Fruit fly (Drosophila melanogaster) whole organism, embryonic: ENCODE results near the gene CG10492.

Experiments
- Antp ChIP-seq: fragments of 200-800 bp; sonication (Bioruptor generic); optimal IDR thresholded peaks from 3 replicates; lab custom pipeline; 2016; ENCODE audit warnings: missing biosample characterization, missing genetic modification characterization
- Atf-2 ChIP-seq: fragments of 200-800 bp; sonication (Bioruptor generic); optimal IDR thresholded peaks from 2 replicates; lab custom pipeline; 2016; ENCODE audit warnings: missing biosample characterization, missing genetic modification characterization
- Awh ChIP-seq: fragments of 200-800 bp; sonication (Bioruptor generic); IDR thresholded peaks from 2 replicates; pipeline ENCODE4, ENCODE4 v1.3.6; 2022; ENCODE audit warnings: missing biosample characterization, missing genetic modification characterization
- CG10654 ChIP-seq: fragments of 200-800 bp; sonication (Bioruptor generic); optimal IDR thresholded peaks from 2 replicates; lab custom pipeline; 2016; ENCODE audit warnings: missing biosample characterization, missing genetic modification characterization
- CG11093 ChIP-seq: fragments of 200-800 bp; sonication (Bioruptor generic); IDR thresholded peaks from 3 replicates; pipeline ENCODE4 v1.3.6; 2022; ENCODE audit warnings: missing biosample characterization, missing genetic modification characterization
- CG11398 ChIP-seq: fragments of 200-800 bp; sonication (Bioruptor generic); optimal IDR thresholded peaks from 2 replicates; lab custom pipeline; 2016; ENCODE audit warnings: missing biosample characterization, missing genetic modification characterization
- CG11560 ChIP-seq: fragments of 200-800 bp; sonication (Bioruptor generic); IDR thresholded peaks from 3 replicates; pipeline ENCODE4 v1.3.6; 2022; ENCODE audit warnings: missing biosample characterization, missing genetic modification characterization
- CG12236 ChIP-seq: fragments of 200-800 bp; sonication (Bioruptor generic); optimal IDR thresholded peaks from 2 replicates; lab custom pipeline; 2016; ENCODE audit warnings: missing biosample characterization, missing genetic modification characterization
- CG12391 ChIP-seq: fragments of 200-800 bp; sonication (Bioruptor generic); optimal IDR thresholded peaks from 3 replicates; lab custom pipeline; 2018; ENCODE audit warnings: missing biosample characterization, mild to moderate bottlenecking, missing genetic modification characterization, moderate library complexity
- CG14667 ChIP-seq: fragments of 200-800 bp; sonication (Bioruptor generic); IDR thresholded peaks from 2 replicates; pipeline ENCODE4 v1.3.6; 2022; ENCODE audit warnings: missing biosample characterization, missing genetic modification characterization
- CG15269 ChIP-seq: fragments of 200-800 bp; sonication (Bioruptor generic); optimal IDR thresholded peaks from 2 replicates; lab custom pipeline; 2018; ENCODE audit warnings: missing biosample characterization, mild to moderate bottlenecking, missing genetic modification characterization, moderate library complexity
- CG15514 ChIP-seq: fragments of 200-800 bp; sonication (Bioruptor generic); optimal IDR thresholded peaks from 3 replicates; lab custom pipeline; 2017; ENCODE audit warnings: missing biosample characterization, missing genetic modification characterization, mild to moderate bottlenecking, moderate library complexity, missing genetic modification reagents
- CG15601 ChIP-seq: fragments of 200-800 bp; sonication (Bioruptor generic); optimal IDR thresholded peaks from 3 replicates; lab custom pipeline; 2019; ENCODE audit warnings: missing biosample characterization, mild to moderate bottlenecking, missing genetic modification characterization, moderate library complexity
- CG32532 ChIP-seq: fragments of 200-800 bp; sonication (Bioruptor generic); IDR thresholded peaks from 2 replicates; pipeline ENCODE4 v1.3.6; 2022; ENCODE audit warnings: missing biosample characterization, missing genetic modification characterization
- CG33213 ChIP-seq: fragments of 200-800 bp; sonication (Bioruptor generic); optimal IDR thresholded peaks from 3 replicates; lab custom pipeline; 2016; ENCODE audit warnings: missing biosample characterization, missing genetic modification characterization
- CG3407 ChIP-seq: fragments of 200-800 bp; sonication (Bioruptor generic); optimal IDR thresholded peaks from 2 replicates; lab custom pipeline; 2018; ENCODE audit warnings: missing biosample characterization, mild to moderate bottlenecking, missing genetic modification characterization
- CG4404 ChIP-seq: fragments of 200-800 bp; sonication (Bioruptor generic); IDR thresholded peaks from 2 replicates; pipeline ENCODE4 v1.3.6; 2022; ENCODE audit warnings: missing biosample characterization, missing genetic modification characterization
- CG4424 ChIP-seq: fragments of 200-800 bp; sonication (Bioruptor generic); optimal IDR thresholded peaks from 3 replicates; lab custom pipeline; 2016; ENCODE audit warnings: missing biosample characterization, missing genetic modification characterization
- CG6813 ChIP-seq: fragments of 200-800 bp; sonication (Bioruptor generic); optimal IDR thresholded peaks from 2 replicates; lab custom pipeline; 2017; ENCODE audit warnings: missing biosample characterization, missing genetic modification characterization, mild to moderate bottlenecking, moderate library complexity, missing genetic modification reagents
- CG7357 ChIP-seq: fragments of 200-800 bp; sonication (Bioruptor generic); IDR thresholded peaks from 3 replicates; pipeline ENCODE4 v1.3.6; 2022; ENCODE audit warnings: missing biosample characterization, missing genetic modification characterization
- CG7839 ChIP-seq: fragments of 200-800 bp; sonication (Bioruptor generic); optimal IDR thresholded peaks from 3 replicates; lab custom pipeline; 2018; ENCODE audit warnings: missing biosample characterization, mild to moderate bottlenecking, missing genetic modification characterization, moderate library complexity
- Chrac-16 ChIP-seq: fragments of 200-800 bp; sonication (Bioruptor generic); optimal IDR thresholded peaks from 3 replicates; lab custom pipeline; 2016; ENCODE audit warnings: missing biosample characterization, missing genetic modification characterization
- CrebB ChIP-seq: fragments of 200-800 bp; sonication (Bioruptor generic); optimal IDR thresholded peaks from 3 replicates; lab custom pipeline; 2018; ENCODE audit warnings: missing biosample characterization, mild to moderate bottlenecking, missing genetic modification characterization
- D19A ChIP-seq: fragments of 200-800 bp; optimal IDR thresholded peaks from 3 replicates; lab custom pipeline; 2019; ENCODE audit warnings: missing biosample characterization, mild to moderate bottlenecking, missing genetic modification characterization, moderate library complexity
- Dad ChIP-seq: fragments of 200-800 bp; sonication (Bioruptor generic); optimal IDR thresholded peaks from 3 replicates; lab custom pipeline; 2016; ENCODE audit warnings: missing biosample characterization, missing genetic modification characterization
- Dfd ChIP-seq, 2 experiments: fragments of >200 bp; optimal IDR thresholded peaks; 2 replicates each; lab custom pipeline; 2017; ENCODE audit warnings: missing biosample characterization in 2 of 2, missing genetic modification characterization in 2 of 2
- Drgx ChIP-seq: fragments of 200-800 bp; sonication (Bioruptor generic); IDR thresholded peaks from 2 replicates; pipeline ENCODE4 v1.3.6; 2022; ENCODE audit warnings: missing biosample characterization, missing genetic modification characterization
- Elba2 ChIP-seq: fragments of 200-800 bp; sonication (Bioruptor generic); optimal IDR thresholded peaks from 3 replicates; lab custom pipeline; 2016; ENCODE audit warnings: missing biosample characterization, missing genetic modification characterization
- Gug ChIP-seq: fragments of 200-800 bp; sonication (Bioruptor generic); IDR thresholded peaks from 4 replicates; pipeline ENCODE4 v1.3.6; 2022; ENCODE audit warnings: missing biosample characterization, missing genetic modification characterization
- HLH4C ChIP-seq: fragments of 200-800 bp; sonication (Bioruptor generic); IDR thresholded peaks from 3 replicates; pipeline ENCODE4 v1.3.6; 2022; ENCODE audit warnings: missing biosample characterization, missing genetic modification characterization; ENCODE audit not compliant: partially characterized antibody
- Oaz ChIP-seq: fragments of 200-800 bp; sonication (Bioruptor generic); IDR thresholded peaks from 2 replicates; pipeline ENCODE4 v1.3.6; 2022; ENCODE audit warnings: missing biosample characterization, missing genetic modification characterization
- Ssrp ChIP-seq: fragments of 200-800 bp; sonication (Bioruptor generic); optimal IDR thresholded peaks from 2 replicates; lab custom pipeline; 2018; ENCODE audit warnings: missing biosample characterization, mild to moderate bottlenecking, missing genetic modification characterization, moderate library complexity
- Xbp1 ChIP-seq: fragments of 200-800 bp; sonication (Bioruptor generic); optimal IDR thresholded peaks from 3 replicates; lab custom pipeline; 2016; ENCODE audit warnings: missing biosample characterization, mild to moderate bottlenecking, missing genetic modification characterization
- bsh ChIP-seq, 2 experiments: fragments of 200-800 bp; sonication (Bioruptor generic); optimal IDR thresholded peaks; 2 replicates each; lab custom pipeline; 2017 to 2018; ENCODE audit warnings: mild to moderate bottlenecking in 2 of 2, missing biosample characterization in 2 of 2, missing genetic modification characterization in 2 of 2, moderate library complexity in 1 of 2
- cg ChIP-seq: fragments of 200-800 bp; sonication (Bioruptor generic); optimal IDR thresholded peaks from 3 replicates; lab custom pipeline; 2019; ENCODE audit warnings: missing biosample characterization, mild to moderate bottlenecking, missing genetic modification characterization, moderate library complexity
- dan ChIP-seq: fragments of 200-800 bp; sonication (Bioruptor generic); IDR thresholded peaks from 2 replicates; pipeline ENCODE4 v1.3.6; 2022; ENCODE audit warnings: missing biosample characterization, missing genetic modification characterization
- fd102C ChIP-seq: fragments of 200-800 bp; sonication (Bioruptor generic); optimal IDR thresholded peaks from 2 replicates; lab custom pipeline; 2018; ENCODE audit warnings: missing biosample characterization, mild to moderate bottlenecking, missing genetic modification characterization, moderate library complexity
- fd3F ChIP-seq: fragments of 200-800 bp; sonication (Bioruptor generic); optimal IDR thresholded peaks from 2 replicates; lab custom pipeline; 2018; ENCODE audit warnings: missing biosample characterization, mild to moderate bottlenecking, missing genetic modification characterization, moderate library complexity
- gce ChIP-seq: fragments of 200-800 bp; sonication (Bioruptor generic); IDR thresholded peaks from 3 replicates; pipeline ENCODE4 v1.3.6; 2022; ENCODE audit warnings: missing biosample characterization, missing genetic modification characterization
- hkb ChIP-seq, 2 experiments: fragments of 200-800 bp in 1 of 2; fragments of >200 bp in 1 of 2; sonication (Bioruptor generic) in 1 of 2; IDR thresholded peaks in 1 of 2; optimal IDR thresholded peaks in 1 of 2; 2 replicates each; pipeline versions ENCODE4 v1.3.6 to Lab custom; 2017 to 2022; ENCODE audit warnings: missing biosample characterization in 1 of 2, missing genetic modification characterization in 1 of 2
- ind ChIP-seq: fragments of 200-800 bp; sonication (Bioruptor generic); optimal IDR thresholded peaks from 3 replicates; lab custom pipeline; 2016; ENCODE audit warnings: missing biosample characterization, missing genetic modification characterization
- jing ChIP-seq: fragments of 200-800 bp; sonication (Bioruptor generic); optimal IDR thresholded peaks from 2 replicates; lab custom pipeline; 2018; ENCODE audit warnings: missing biosample characterization, mild to moderate bottlenecking, missing genetic modification characterization
- mam ChIP-seq: fragments of 200-800 bp; sonication (Bioruptor generic); optimal IDR thresholded peaks from 3 replicates; lab custom pipeline; 2016; ENCODE audit warnings: missing biosample characterization, missing genetic modification characterization
- mld ChIP-seq: fragments of 200-800 bp; sonication (Bioruptor generic); IDR thresholded peaks from 3 replicates; pipeline ENCODE4 v1.3.6; 2022; ENCODE audit warnings: missing biosample characterization, missing genetic modification characterization; ENCODE audit not compliant: partially characterized antibody
- ro ChIP-seq: fragments of 200-800 bp; sonication (Bioruptor generic); IDR thresholded peaks from 2 replicates; pipeline ENCODE4 v1.3.6; 2022; ENCODE audit warnings: missing biosample characterization, missing genetic modification characterization
- sens-2 ChIP-seq: fragments of 200-800 bp; sonication (Bioruptor generic); IDR thresholded peaks from 2 replicates; pipeline ENCODE4 v1.3.6; 2022; ENCODE audit warnings: missing biosample characterization, missing genetic modification characterization
- sqz ChIP-seq: fragments of 200-800 bp; sonication (Bioruptor generic); optimal IDR thresholded peaks from 3 replicates; lab custom pipeline; 2018; ENCODE audit warnings: missing biosample characterization, mild to moderate bottlenecking, missing genetic modification characterization
- tup ChIP-seq: fragments of 200-800 bp; sonication (Bioruptor generic); optimal IDR thresholded peaks from 2 replicates; lab custom pipeline; 2016; ENCODE audit warnings: missing biosample characterization, mild to moderate bottlenecking, missing genetic modification characterization, moderate library complexity
- wor ChIP-seq: fragments of 200-800 bp; sonication (Bioruptor generic); IDR thresholded peaks from 2 replicates; pipeline ENCODE4 v1.3.6; 2022; ENCODE audit warnings: missing biosample characterization, missing genetic modification characterization
- zf30C ChIP-seq: fragments of 200-800 bp; sonication (Bioruptor generic); optimal IDR thresholded peaks from 3 replicates; lab custom pipeline; 2018; ENCODE audit warnings: missing biosample characterization, mild to moderate bottlenecking, missing genetic modification characterization

Gene CG10492

dm6 chr2L:19045111-19045560 lies 8.7 kb upstream of the CG10492 start, which contains the start of the genes Ttc19 and Acn (continued):
- TF ChIP-seq cg (GFP tag; lab: Kevin White, UChicago) (no peak), Ssrp (peak; percentile 78), sens-2 (GFP tag; lab: Robert Waterston, UW) (peak; percentile 59), Atf-2 (GFP tag; lab: Kevin White, UChicago) (peak; percentile 80), Antp (peak; percentile 88), CG15514 (GFP tag; lab: Kevin White, UChicago) (peak; percentile 79), CG11093 (GFP tag; lab: Robert Waterston, UW) (peak; percentile 68), CG7357 (peak; percentile 49; the same call in 1 of the 3 replicates), jing (GFP tag; lab: Kevin White, UChicago) (no peak), CG7839 (tag; lab: Kevin White, UChicago) (peak; percentile 78), mld (GFP tag; lab: Robert Waterston, UW) (peak; percentile 93), Chrac-16 (GFP tag; lab: Kevin White, UChicago) (peak; percentile 82), Dad (peak; percentile 92), CG15601 (tag; lab: Kevin White, UChicago) (peak; percentile 77), Xbp1 (GFP tag; lab: Kevin White, UChicago) (peak; percentile 90), CrebB (tag; lab: Kevin White, UChicago) (peak; percentile 54), CG12391 (tag; lab: Kevin White, UChicago) (peak; percentile 94), Elba2 (GFP tag; lab: Kevin White, UChicago) (peak; percentile 50), CG10654 (GFP tag; lab: Kevin White, UChicago) (peak; percentile 61), mam (GFP tag; lab: Kevin White, UChicago) (peak; percentile 93), fd3F (GFP tag; lab: Kevin White, UChicago) (peak; percentile 72), dan (GFP tag; lab: Robert Waterston, UW) (no peak), fd102C (no peak), tup (peak; percentile 71), D19A (tag; lab: Kevin White, UChicago) (no peak), HLH4C (GFP tag; lab: Robert Waterston, UW) (peak; percentile 92), CG4404 (peak; percentile 71), CG15269 (tag; lab: Kevin White, UChicago) (peak; percentile 77), CG14667 (GFP tag; lab: Robert Waterston, UW) (peak; percentile 77), CG32532 (GFP tag; lab: Robert Waterston, UW) (peak; percentile 87), CG11560 (tag; lab: Robert Waterston, UW) (peak; percentile 52; the same call in 2 of the 3 replicates), sqz (no peak), ro (GFP tag; lab: Robert Waterston, UW) (peak; percentile 8; the same call in 1 of the 2 replicates), wor (peak; percentile 65), Oaz (GFP tag; lab: Robert Waterston, UW) (peak; percentile 72), Gug (GFP tag; lab: Robert Waterston, UW) (peak; percentile 83; the same call in 3 of the 4 replicates), CG4424 (GFP tag; lab: Kevin White, UChicago) (peak; percentile 87), Drgx (GFP tag; lab: Robert Waterston, UW) (peak; percentile 56), gce (GFP tag; lab: Robert Waterston, UW) (0 out of 3 replicates have a peak, but pooled peaks have one; percentile 33), CG12236 (GFP tag; lab: Kevin White, UChicago) (peak; percentile 86), zf30C (GFP tag; lab: Kevin White, UChicago) (no peak), CG11398 (GFP tag; lab: Kevin White, UChicago) (peak; percentile 81), CG33213 (GFP tag; lab: Kevin White, UChicago) (peak; percentile 88), CG6813 (GFP tag; lab: Kevin White, UChicago) (peak; percentile 23), Dfd (GFP tag; optimal IDR thresholded peaks at IDR 0.05; lab: Kevin White, UChicago) (no peak), hkb (optimal IDR thresholded peaks at IDR 0.05; lab: Kevin White, UChicago) (no peak), hkb (GFP tag; IDR thresholded peaks at IDR 0.05; lab: Robert Waterston, UW) (peak; percentile 84), CG3407 (peak; percentile 60), ind (GFP tag; lab: Kevin White, UChicago) (peak; percentile 80), Awh (GFP tag; lab: Robert Waterston, UW) (peak; percentile 72), bsh (GFP tag; optimal IDR thresholded peaks at IDR 0.05; lab: Kevin White, UChicago) (peak; percentile 7 to 80)
